Worm (Caenorhabditis elegans) whole organism, L2 larva: ENCODE measurements around the gene pqn-71.
A peak's percentile ranks its signal among the peaks of the same experiment; 100 is the strongest.

Experiments used
- C34F6.9 ChIP-seq: fragments of 150-350 bp; optimal IDR thresholded peaks from 2 replicates; lab custom pipeline; 2014; ENCODE audit warnings: missing biosample characterization, missing genetic modification characterization
- F13H6.1 ChIP-seq: sonication (generic microtip); optimal IDR thresholded peaks from 2 replicates; lab custom pipeline; 2016; ENCODE audit warnings: missing genetic modification characterization, missing compliant biosample characterization
- R02D3.7 ChIP-seq: fragments of 150-350 bp; optimal IDR thresholded peaks from 2 replicates; lab custom pipeline; 2014; ENCODE audit warnings: missing biosample characterization, missing genetic modification characterization
- alr-1 ChIP-seq: fragments of 150-350 bp; optimal IDR thresholded peaks from 2 replicates; lab custom pipeline; 2014; ENCODE audit warnings: missing biosample characterization, missing genetic modification characterization
- aly-2 ChIP-seq: fragments of 150-350 bp; optimal IDR thresholded peaks from 2 replicates; lab custom pipeline; 2014; ENCODE audit warnings: missing biosample characterization, missing genetic modification characterization
- blmp-1 ChIP-seq: sonication (generic microtip); optimal IDR thresholded peaks from 2 replicates; lab custom pipeline; 2017; ENCODE audit warnings: missing genetic modification characterization, mild to moderate bottlenecking, missing compliant biosample characterization, antibody characterized with exemption, moderate library complexity; ENCODE audit not compliant: insufficient read depth
- ceh-16 ChIP-seq: fragments of 150-350 bp; optimal IDR thresholded peaks from 2 replicates; lab custom pipeline; 2014; ENCODE audit warnings: missing biosample characterization, missing genetic modification characterization
- dmd-4 ChIP-seq: sonication (generic microtip); optimal IDR thresholded peaks from 2 replicates; lab custom pipeline; 2017; ENCODE audit warnings: missing biosample characterization, missing genetic modification characterization
- egl-27 ChIP-seq: sonication (generic microtip); optimal IDR thresholded peaks from 3 replicates; lab custom pipeline; 2017; ENCODE audit warnings: missing biosample characterization, missing genetic modification reagents, missing genetic modification characterization
- elt-3 ChIP-seq: sonication (generic microtip); optimal IDR thresholded peaks from 2 replicates; lab custom pipeline; 2017; ENCODE audit warnings: missing biosample characterization, missing genetic modification characterization
- fos-1 ChIP-seq: fragments of 150-350 bp; optimal IDR thresholded peaks from 2 replicates; lab custom pipeline; 2014; ENCODE audit warnings: missing biosample characterization, missing genetic modification characterization
- gmeb-1 ChIP-seq: fragments of 150-350 bp; optimal IDR thresholded peaks from 2 replicates; lab custom pipeline; 2014; ENCODE audit warnings: missing biosample characterization, missing genetic modification characterization
- lin-39 ChIP-seq: fragments of 150-350 bp; optimal IDR thresholded peaks from 2 replicates; lab custom pipeline; 2014; ENCODE audit warnings: missing biosample characterization, missing genetic modification reagents, missing genetic modification characterization
- lsy-2 ChIP-seq, 2 experiments: fragments of 150-350 bp in 1 of 2; sonication (generic microtip) in 1 of 2; optimal IDR thresholded peaks; 2 replicates each; lab custom pipeline; 2014 to 2017; ENCODE audit warnings: missing biosample characterization in 2 of 2, missing genetic modification characterization in 2 of 2
- mab-5 ChIP-seq: fragments of 150-350 bp; optimal IDR thresholded peaks from 2 replicates; lab custom pipeline; 2014; ENCODE audit warnings: missing biosample characterization, missing genetic modification characterization
- mdl-1 ChIP-seq, 2 experiments: fragments of 150-350 bp in 1 of 2; sonication (generic microtip) in 1 of 2; optimal IDR thresholded peaks; 2 replicates each; lab custom pipeline; 2017; ENCODE audit warnings: missing biosample characterization in 2 of 2, missing genetic modification characterization in 2 of 2
- nhr-10 ChIP-seq: sonication (generic microtip); optimal IDR thresholded peaks from 2 replicates; lab custom pipeline; 2017; ENCODE audit warnings: missing biosample characterization, missing genetic modification characterization
- nhr-11 ChIP-seq: fragments of 150-350 bp; optimal IDR thresholded peaks from 2 replicates; lab custom pipeline; 2014; ENCODE audit warnings: missing biosample characterization, missing genetic modification characterization
- nhr-12 ChIP-seq: fragments of 150-350 bp; optimal IDR thresholded peaks from 2 replicates; lab custom pipeline; 2014; ENCODE audit warnings: missing biosample characterization, missing genetic modification characterization
- nhr-21 ChIP-seq: fragments of 150-350 bp; optimal IDR thresholded peaks from 2 replicates; lab custom pipeline; 2014; ENCODE audit warnings: missing biosample characterization, missing genetic modification characterization
- nhr-23 ChIP-seq: fragments of 150-350 bp; optimal IDR thresholded peaks from 2 replicates; lab custom pipeline; 2014; ENCODE audit warnings: missing biosample characterization, missing genetic modification reagents, missing genetic modification characterization
- nhr-25 ChIP-seq: fragments of 150-350 bp; sonication (generic microtip); optimal IDR thresholded peaks from 3 replicates; lab custom pipeline; 2014; ENCODE audit warnings: missing biosample characterization, missing genetic modification characterization
- nhr-77 ChIP-seq: fragments of 150-350 bp; optimal IDR thresholded peaks from 2 replicates; lab custom pipeline; 2014; ENCODE audit warnings: missing biosample characterization, missing genetic modification characterization
- peb-1 ChIP-seq: fragments of 150-350 bp; optimal IDR thresholded peaks from 2 replicates; lab custom pipeline; 2014; ENCODE audit warnings: missing biosample characterization, missing genetic modification characterization
- sem-4 ChIP-seq: fragments of 150-350 bp; optimal IDR thresholded peaks from 2 replicates; lab custom pipeline; 2014; ENCODE audit warnings: missing biosample characterization, missing genetic modification reagents, missing genetic modification characterization
- skn-1 ChIP-seq: sonication (generic microtip); optimal IDR thresholded peaks from 2 replicates; lab custom pipeline; 2017; ENCODE audit warnings: missing biosample characterization, missing genetic modification characterization
- sma-3 ChIP-seq: sonication (generic microtip); optimal IDR thresholded peaks from 2 replicates; lab custom pipeline; 2016; ENCODE audit warnings: missing genetic modification reagents, missing genetic modification characterization, missing compliant biosample characterization
- sma-9 ChIP-seq, 2 experiments: fragments of 150-350 bp in 1 of 2; sonication (generic microtip) in 1 of 2; optimal IDR thresholded peaks; 2 replicates each; lab custom pipeline; 2014 to 2016; ENCODE audit warnings: missing genetic modification characterization in 2 of 2, mild to moderate bottlenecking in 1 of 2, missing biosample characterization in 1 of 2, missing compliant biosample characterization in 1 of 2, missing genetic modification reagents in 1 of 2, moderate library complexity in 1 of 2
- unc-39 ChIP-seq: fragments of 150-350 bp; optimal IDR thresholded peaks from 2 replicates; lab custom pipeline; 2014; ENCODE audit warnings: missing biosample characterization, missing genetic modification characterization
- unc-55 ChIP-seq: fragments of 150-350 bp; sonication (generic microtip); optimal IDR thresholded peaks from 3 replicates; lab custom pipeline; 2014; ENCODE audit warnings: missing biosample characterization, missing genetic modification reagents, missing genetic modification characterization
- unc-62 ChIP-seq: fragments of 150-350 bp; optimal IDR thresholded peaks from 2 replicates; lab custom pipeline; 2014; ENCODE audit warnings: missing biosample characterization, missing genetic modification reagents, missing genetic modification characterization
- ztf-1 ChIP-seq: fragments of 200-800 bp; sonication (Bioruptor generic); conservative IDR thresholded peaks from 2 replicates; pipeline ENCODE4 v1.3.6; 2022; ENCODE audit warnings: missing genetic modification characterization, missing compliant biosample characterization

The pqn-71 gene

ce11 chrV:15425368-15426091, 39.9 kb upstream of the pqn-71 start, which contains the start of gene Y36E3A.2:
TSS of gene Y36E3A.2 (plus strand) at chrV:15426041.
- TF ChIP-seq skn-1 (tag; lab: Kevin White, UChicago): no peak
- TF ChIP-seq alr-1 (tag; lab: Kevin White, UChicago): no peak
- no peak for TF ChIP-seq F13H6.1 (tag; lab: Kevin White, UChicago)
- peak; percentile 48 for TF ChIP-seq fos-1 (tag; lab: Kevin White, UChicago)
- TF ChIP-seq unc-62 (GFP tag; lab: Kevin White, UChicago): no peak
- no peak for TF ChIP-seq nhr-25 (tag; lab: Kevin White, UChicago)
- TF ChIP-seq, all 48 proteins: peak for 1

ce11 chrV:15426944-15427343, 38.5 kb upstream of the pqn-71 start, which contains the start of gene fbxa-209:
TSS of gene fbxa-209 (minus strand) at chrV:15427044.
- no peak for TF ChIP-seq sma-3 (GFP tag; lab: Kevin White, UChicago)
- TF ChIP-seq nhr-23 (tag; lab: Kevin White, UChicago): no peak
- no peak for TF ChIP-seq aly-2 (tag; lab: Kevin White, UChicago)
- no peak for TF ChIP-seq C34F6.9 (tag; lab: Kevin White, UChicago)
- TF ChIP-seq nhr-21 (tag; lab: Kevin White, UChicago): no peak
- no peak for TF ChIP-seq skn-1 (tag; lab: Kevin White, UChicago)
- no peak for TF ChIP-seq unc-62 (GFP tag; lab: Kevin White, UChicago)
- no peak for TF ChIP-seq sma-9 (GFP tag; optimal IDR thresholded peaks at IDR 0.05; lab: Kevin White, UChicago)
- no peak for TF ChIP-seq sma-9 (tag; optimal IDR thresholded peaks at IDR 0.05; lab: Kevin White, UChicago)
- TF ChIP-seq dmd-4 (tag; lab: Kevin White, UChicago): no peak
- TF ChIP-seq nhr-77 (tag; lab: Kevin White, UChicago): no peak
- TF ChIP-seq nhr-12 (tag; lab: Kevin White, UChicago): no peak
- TF ChIP-seq elt-3 (tag; lab: Kevin White, UChicago): no peak
- no peak for TF ChIP-seq fos-1 (tag; lab: Kevin White, UChicago)
- TF ChIP-seq egl-27: no peak
- TF ChIP-seq nhr-11 (tag; lab: Kevin White, UChicago): no peak
- TF ChIP-seq alr-1 (tag; lab: Kevin White, UChicago): no peak
- TF ChIP-seq lin-39: no peak

ce11 chrV:15431322-15432052, 34.0 kb upstream of the pqn-71 start:
- TF ChIP-seq nhr-77 (tag; lab: Kevin White, UChicago) (no peak), unc-39 (tag; lab: Kevin White, UChicago) (peak; percentile 70)
- TF ChIP-seq, all 48 proteins: peak for 1

- TF ChIP-seq skn-1 (tag; lab: Kevin White, UChicago) (no peak), gmeb-1 (tag; lab: Kevin White, UChicago) (peak; percentile 43), fos-1 (tag; lab: Kevin White, UChicago) (peak; percentile 74), aly-2 (tag; lab: Kevin White, UChicago) (no peak), nhr-12 (tag; lab: Kevin White, UChicago) (no peak), unc-55 (no peak)
Observed at ce11 chrV:15432457-15432856, 33.0 kb upstream of the pqn-71 start, which contains the start of gene T26H5.8. TSS of gene T26H5.8 (minus strand) at chrV:15432726.

ce11 chrV:15434647-15435046, 30.8 kb upstream of the pqn-71 start:
- TF ChIP-seq ceh-16 (tag; lab: Kevin White, UChicago): no peak
- TF ChIP-seq fos-1 (tag; lab: Kevin White, UChicago): peak; percentile 68
- no peak for TF ChIP-seq nhr-21 (tag; lab: Kevin White, UChicago)
- TF ChIP-seq mab-5: no peak

ce11 chrV:15436133-15436532, 29.3 kb upstream of the pqn-71 start:
- TF ChIP-seq fos-1 (tag; lab: Kevin White, UChicago) (peak; percentile 98), nhr-25 (tag; lab: Kevin White, UChicago) (no peak), egl-27 (no peak), ceh-16 (tag; lab: Kevin White, UChicago) (no peak), sma-9 (GFP tag; optimal IDR thresholded peaks at IDR 0.05; lab: Kevin White, UChicago) (peak; percentile 57), sma-9 (tag; optimal IDR thresholded peaks at IDR 0.05; lab: Kevin White, UChicago) (no peak)

ce11 chrV:15442384-15442783, 23.1 kb upstream of the pqn-71 start:
- TF ChIP-seq lin-39: no peak
- no peak for TF ChIP-seq nhr-21 (tag; lab: Kevin White, UChicago)
- TF ChIP-seq nhr-10 (tag; lab: Kevin White, UChicago): no peak
- no peak for TF ChIP-seq mdl-1 (tag; optimal IDR thresholded peaks at IDR 0.05; lab: Kevin White, UChicago)
- TF ChIP-seq C34F6.9 (tag; lab: Kevin White, UChicago): no peak
- TF ChIP-seq blmp-1 (tag; lab: Kevin White, UChicago): no peak
- no peak for TF ChIP-seq peb-1 (tag; lab: Kevin White, UChicago)
- no peak for TF ChIP-seq unc-39 (tag; lab: Kevin White, UChicago)
- no peak for TF ChIP-seq sma-9 (GFP tag; optimal IDR thresholded peaks at IDR 0.05; lab: Kevin White, UChicago)
- no peak for TF ChIP-seq sma-9 (tag; optimal IDR thresholded peaks at IDR 0.05; lab: Kevin White, UChicago)
- TF ChIP-seq sem-4: no peak
- TF ChIP-seq R02D3.7 (tag; lab: Kevin White, UChicago): no peak
- no peak for TF ChIP-seq nhr-77 (tag; lab: Kevin White, UChicago)
- no peak for TF ChIP-seq nhr-25 (tag; lab: Kevin White, UChicago)
- TF ChIP-seq ceh-16 (tag; lab: Kevin White, UChicago): no peak
- TF ChIP-seq ztf-1 (GFP tag; lab: Robert Waterston, UW): no peak
- TF ChIP-seq lsy-2 (tag; optimal IDR thresholded peaks at IDR 0.05; lab: Kevin White, UChicago): no peak
